Worm (Caenorhabditis elegans) whole organism, young adult: ENCODE results near the gene C50B8.5.

Experiments used
- B0019.2 ChIP-seq: fragments of 200-800 bp; sonication (Bioruptor generic); conservative IDR thresholded peaks from 2 replicates; pipeline ENCODE4 v1.3.6; 2022; ENCODE audit warnings: missing genetic modification reagents, missing genetic modification characterization, missing compliant biosample characterization
- F33H1.4 ChIP-seq: fragments of 200-800 bp; sonication (Bioruptor generic); IDR thresholded peaks from 2 replicates; pipeline ENCODE4 v1.3.6; 2022; ENCODE audit warnings: missing genetic modification reagents, missing genetic modification characterization, missing compliant biosample characterization
- F49E8.2 ChIP-seq: sonication (generic microtip); optimal IDR thresholded peaks from 3 replicates; lab custom pipeline; 2017; ENCODE audit warnings: missing genetic modification characterization, mild to moderate bottlenecking, missing compliant biosample characterization, antibody characterized with exemption, moderate library complexity; ENCODE audit not compliant: insufficient read depth
- F52B5.7 ChIP-seq: sonication (generic microtip); optimal IDR thresholded peaks from 2 replicates; lab custom pipeline; 2016; ENCODE audit warnings: mild to moderate bottlenecking, missing genetic modification characterization, missing compliant biosample characterization
- K12H6.12 ChIP-seq: fragments of 200-800 bp; sonication (Bioruptor generic); optimal IDR thresholded peaks from 2 replicates; lab custom pipeline; 2018; ENCODE audit warnings: mild to moderate bottlenecking, missing genetic modification characterization, missing compliant biosample characterization
- Y53G8AR.9 ChIP-seq: fragments of 200-800 bp; sonication (Bioruptor generic); conservative IDR thresholded peaks from 2 replicates; pipeline ENCODE4 v1.3.6; 2022; ENCODE audit warnings: missing genetic modification reagents, missing genetic modification characterization, missing compliant biosample characterization
- Y67H2A.10 ChIP-seq: fragments of 200-800 bp; sonication (Bioruptor generic); conservative IDR thresholded peaks from 2 replicates; pipeline ENCODE4 v1.3.6; 2022; ENCODE audit warnings: missing genetic modification reagents, missing genetic modification characterization, missing compliant biosample characterization
- Y79H2A.3 ChIP-seq: fragments of 200-800 bp; sonication (Bioruptor generic); conservative IDR thresholded peaks from 2 replicates; pipeline ENCODE4 v1.3.6; 2022; ENCODE audit warnings: missing genetic modification reagents, missing genetic modification characterization, missing compliant biosample characterization
- ZK185.1 ChIP-seq: sonication (generic microtip); optimal IDR thresholded peaks from 2 replicates; lab custom pipeline; 2016; ENCODE audit warnings: mild to moderate bottlenecking, missing genetic modification characterization, missing compliant biosample characterization; ENCODE audit not compliant: poor library complexity, severe bottlenecking
- akir-1 ChIP-seq: fragments of 200-800 bp; sonication (Bioruptor generic); optimal IDR thresholded peaks from 2 replicates; lab custom pipeline; 2018; ENCODE audit warnings: mild to moderate bottlenecking, missing genetic modification characterization, moderate library complexity, missing compliant biosample characterization
- aptf-2 ChIP-seq: fragments of 200-800 bp; sonication (Bioruptor generic); conservative IDR thresholded peaks from 2 replicates; pipeline ENCODE4 v1.3.6; 2022; ENCODE audit warnings: missing genetic modification reagents, missing genetic modification characterization, missing compliant biosample characterization
- atf-7 ChIP-seq: sonication (generic microtip); optimal IDR thresholded peaks from 2 replicates; lab custom pipeline; 2017; ENCODE audit warnings: mild to moderate bottlenecking, missing genetic modification characterization, missing compliant biosample characterization
- athp-1 ChIP-seq: sonication (generic microtip); optimal IDR thresholded peaks from 2 replicates; lab custom pipeline; 2017; ENCODE audit warnings: mild to moderate bottlenecking, missing genetic modification characterization, missing compliant biosample characterization
- attf-3 ChIP-seq: fragments of 200-800 bp; sonication (Bioruptor generic); conservative IDR thresholded peaks from 2 replicates; pipeline ENCODE4 v1.3.6; 2022; ENCODE audit warnings: missing genetic modification reagents, missing genetic modification characterization, missing compliant biosample characterization
- attf-5 ChIP-seq: fragments of 200-800 bp; sonication (Bioruptor generic); optimal IDR thresholded peaks from 2 replicates; lab custom pipeline; 2018; ENCODE audit warnings: mild to moderate bottlenecking, missing genetic modification characterization, missing compliant biosample characterization
- bed-2 ChIP-seq: fragments of 200-800 bp; sonication (Bioruptor generic); IDR thresholded peaks from 2 replicates; pipeline ENCODE4 v1.3.6; 2022; ENCODE audit warnings: missing genetic modification reagents, missing genetic modification characterization, missing compliant biosample characterization
- cebp-1 ChIP-seq, 2 experiments: fragments of 200-800 bp in 1 of 2; sonication (Bioruptor generic) in 1 of 2; sonication (generic microtip) in 1 of 2; IDR thresholded peaks in 1 of 2; optimal IDR thresholded peaks in 1 of 2; 2 replicates each; pipeline versions ENCODE4 v1.3.6 to Lab custom; 2017 to 2022; ENCODE audit warnings: missing compliant biosample characterization in 2 of 2, missing genetic modification characterization in 2 of 2, mild to moderate bottlenecking in 1 of 2, missing genetic modification reagents in 1 of 2, moderate library complexity in 1 of 2
- cebp-2 ChIP-seq: fragments of 200-800 bp; sonication (Bioruptor generic); IDR thresholded peaks from 2 replicates; pipeline ENCODE4 v1.3.6; 2022; ENCODE audit warnings: missing genetic modification characterization, missing compliant biosample characterization
- ceh-40 ChIP-seq: fragments of 200-800 bp; sonication (Bioruptor generic); IDR thresholded peaks from 2 replicates; pipeline ENCODE4 v1.3.6; 2022; ENCODE audit warnings: missing genetic modification characterization, missing compliant biosample characterization
- ceh-79 ChIP-seq: sonication (generic microtip); optimal IDR thresholded peaks from 2 replicates; lab custom pipeline; 2017; ENCODE audit warnings: mild to moderate bottlenecking, missing genetic modification characterization, missing compliant biosample characterization
- ceh-91 ChIP-seq: fragments of 200-800 bp; sonication (Bioruptor generic); IDR thresholded peaks from 2 replicates; pipeline ENCODE4 v1.3.6; 2022; ENCODE audit warnings: missing genetic modification reagents, missing genetic modification characterization, missing compliant biosample characterization
- efl-1 ChIP-seq: fragments of 150-350 bp; optimal IDR thresholded peaks from 2 replicates; lab custom pipeline; 2014; ENCODE audit warnings: missing biosample characterization, missing genetic modification reagents, missing genetic modification characterization
- ekl-4 ChIP-seq: fragments of 200-800 bp; sonication (Bioruptor generic); IDR thresholded peaks from 2 replicates; pipeline ENCODE4 v1.3.6; 2022; ENCODE audit warnings: missing genetic modification reagents, missing genetic modification characterization, missing compliant biosample characterization
- ets-4 ChIP-seq: fragments of 200-800 bp; sonication (Bioruptor generic); optimal IDR thresholded peaks from 2 replicates; lab custom pipeline; 2018; ENCODE audit warnings: mild to moderate bottlenecking, missing genetic modification characterization, missing compliant biosample characterization
- fkh-3 ChIP-seq: sonication (generic microtip); optimal IDR thresholded peaks from 2 replicates; lab custom pipeline; 2016; ENCODE audit warnings: mild to moderate bottlenecking, missing genetic modification characterization, missing compliant biosample characterization
- hlh-12 ChIP-seq: sonication (generic microtip); optimal IDR thresholded peaks from 2 replicates; lab custom pipeline; 2016; ENCODE audit warnings: missing genetic modification characterization, missing compliant biosample characterization
- hsf-1 ChIP-seq: fragments of 200-800 bp; sonication (Bioruptor generic); IDR thresholded peaks from 2 replicates; pipeline ENCODE4 v1.3.6; 2022; ENCODE audit warnings: missing genetic modification reagents, missing genetic modification characterization, missing compliant biosample characterization
- lag-1 ChIP-seq: fragments of 200-800 bp; sonication (Bioruptor generic); IDR thresholded peaks from 2 replicates; pipeline ENCODE4 v1.3.6; 2022; ENCODE audit warnings: missing genetic modification reagents, missing genetic modification characterization, missing compliant biosample characterization
- lin-54 ChIP-seq: fragments of 200-800 bp; sonication (Bioruptor generic); optimal IDR thresholded peaks from 2 replicates; lab custom pipeline; 2018; ENCODE audit warnings: mild to moderate bottlenecking, missing genetic modification characterization, missing compliant biosample characterization
- lir-1 ChIP-seq: fragments of 200-800 bp; sonication (Bioruptor generic); conservative IDR thresholded peaks from 2 replicates; pipeline ENCODE4 v1.3.6; 2022; ENCODE audit warnings: missing genetic modification reagents, missing genetic modification characterization, missing compliant biosample characterization
- lsy-27 ChIP-seq: sonication (generic microtip); optimal IDR thresholded peaks from 2 replicates; lab custom pipeline; 2017; ENCODE audit warnings: missing genetic modification characterization, mild to moderate bottlenecking, missing compliant biosample characterization, antibody characterized with exemption, missing genotype, borderline replicate concordance; ENCODE audit not compliant: insufficient read depth
- madf-6 ChIP-seq: fragments of 200-800 bp; sonication (Bioruptor generic); IDR thresholded peaks from 2 replicates; pipeline ENCODE4 v1.3.6; 2022; ENCODE audit warnings: missing genetic modification reagents, missing genetic modification characterization, missing compliant biosample characterization
- mcd-1 ChIP-seq: fragments of 200-800 bp; sonication (Bioruptor generic); IDR thresholded peaks from 2 replicates; pipeline ENCODE4 v1.3.6; 2022; ENCODE audit warnings: missing genetic modification reagents, missing genetic modification characterization, missing compliant biosample characterization
- mel-28 ChIP-seq: sonication (generic microtip); optimal IDR thresholded peaks from 2 replicates; lab custom pipeline; 2016; ENCODE audit warnings: borderline replicate concordance, mild to moderate bottlenecking, missing genetic modification characterization, missing compliant biosample characterization
- nfya-2 ChIP-seq: fragments of 200-800 bp; sonication (Bioruptor generic); IDR thresholded peaks from 2 replicates; pipeline ENCODE4 v1.3.6; 2022; ENCODE audit warnings: missing genetic modification reagents, missing genetic modification characterization, missing compliant biosample characterization
- nfyb-1 ChIP-seq: fragments of 200-800 bp; sonication (Bioruptor generic); IDR thresholded peaks from 2 replicates; pipeline ENCODE4 v1.3.6; 2022; ENCODE audit warnings: missing genetic modification reagents, missing genetic modification characterization, missing compliant biosample characterization
- nhr-90 ChIP-seq: sonication (generic microtip); optimal IDR thresholded peaks from 2 replicates; lab custom pipeline; 2016; ENCODE audit warnings: missing genotype, mild to moderate bottlenecking, missing genetic modification characterization, missing compliant biosample characterization
- pbrm-1 ChIP-seq: fragments of 200-800 bp; sonication (Bioruptor generic); IDR thresholded peaks from 2 replicates; pipeline ENCODE4 v1.3.6; 2022; ENCODE audit warnings: missing genetic modification reagents, missing genetic modification characterization, missing compliant biosample characterization
- pha-4 ChIP-seq: fragments of 150-350 bp; sonication (generic microtip); optimal IDR thresholded peaks from 2 replicates; lab custom pipeline; 2014; ENCODE audit warnings: missing biosample characterization, missing genetic modification reagents, missing genetic modification characterization
- rcor-1 ChIP-seq: fragments of 200-800 bp; sonication (Bioruptor generic); IDR thresholded peaks from 2 replicates; pipeline ENCODE4 v1.3.6; 2022; ENCODE audit warnings: missing genetic modification reagents, missing genetic modification characterization, missing compliant biosample characterization
- rpc-1 ChIP-seq, 2 experiments: fragments of 150-350 bp in 1 of 2; sonication (generic microtip) in 1 of 2; optimal IDR thresholded peaks; 2 replicates each; lab custom pipeline; 2014 to 2018; ENCODE audit warnings: missing biosample characterization in 1 of 2, missing genetic modification characterization in 1 of 2, missing genetic modification reagents in 1 of 2, missing genotype in 1 of 2
- snpc-1.1 ChIP-seq: sonication (generic microtip); optimal IDR thresholded peaks from 2 replicates; lab custom pipeline; 2017; ENCODE audit warnings: missing genetic modification characterization, mild to moderate bottlenecking, missing compliant biosample characterization, antibody characterized with exemption, moderate library complexity, missing genotype, missing genetic modification reagents; ENCODE audit not compliant: insufficient read depth
- snpc-1.3 ChIP-seq: sonication (generic microtip); optimal IDR thresholded peaks from 2 replicates; lab custom pipeline; 2017; ENCODE audit warnings: missing genetic modification characterization, mild to moderate bottlenecking, missing compliant biosample characterization, antibody characterized with exemption, moderate library complexity, missing genotype, missing genetic modification reagents; ENCODE audit not compliant: insufficient read depth
- unc-130 ChIP-seq: sonication (generic microtip); optimal IDR thresholded peaks from 2 replicates; lab custom pipeline; 2016; ENCODE audit warnings: missing genetic modification reagents, missing genetic modification characterization, missing compliant biosample characterization
- zim-3 ChIP-seq: sonication (generic microtip); optimal IDR thresholded peaks from 2 replicates; lab custom pipeline; 2017; ENCODE audit warnings: mild to moderate bottlenecking, missing genetic modification characterization, moderate library complexity, missing compliant biosample characterization
- ztf-25 ChIP-seq: fragments of 200-800 bp; sonication (Bioruptor generic); IDR thresholded peaks from 2 replicates; pipeline ENCODE4 v1.3.6; 2022; ENCODE audit warnings: missing genetic modification reagents, missing genetic modification characterization, missing compliant biosample characterization
- ztf-3 ChIP-seq: fragments of 200-800 bp; sonication (Bioruptor generic); optimal IDR thresholded peaks from 2 replicates; lab custom pipeline; 2018; ENCODE audit warnings: mild to moderate bottlenecking, missing genetic modification characterization, missing compliant biosample characterization

The C50B8.5 gene

DNA sequence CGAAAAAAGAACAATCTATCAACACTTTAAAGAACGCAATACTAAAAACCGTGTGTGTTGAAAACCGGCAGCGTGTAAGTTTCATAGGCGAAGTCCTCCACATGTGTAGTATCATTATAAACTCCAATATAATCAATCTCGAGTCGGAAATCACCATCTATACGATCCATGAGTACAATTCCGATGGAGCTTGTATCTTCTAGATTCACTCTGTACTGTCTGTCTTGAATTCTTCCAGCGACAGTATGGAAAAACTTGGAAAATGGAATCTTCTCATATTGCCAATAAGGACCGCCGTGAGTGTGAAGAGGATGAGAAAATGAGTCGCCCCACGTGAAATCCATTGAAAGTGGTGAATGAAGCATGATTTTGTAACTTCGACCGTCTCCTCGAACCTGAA lies 13.8 kb upstream of the C50B8.5 start (continued):
- TF ChIP-seq nhr-90 (tag; lab: Kevin White, UChicago) (peak; percentile 10), ceh-91 (GFP tag; lab: Robert Waterston, UW) (no peak), bed-2 (GFP tag; lab: Robert Waterston, UW) (no peak), lin-54 (GFP tag; lab: Kevin White, UChicago) (no peak), mcd-1 (GFP tag; lab: Robert Waterston, UW) (peak; percentile 72), madf-6 (GFP tag; lab: Robert Waterston, UW) (peak; percentile 51), snpc-1.3 (tag; lab: Kevin White, UChicago) (no peak), rcor-1 (GFP tag; lab: Robert Waterston, UW) (no peak), rpc-1 (optimal IDR thresholded peaks at IDR 0.05; lab: Kevin White, UChicago) (no peak), rpc-1 (tag; optimal IDR thresholded peaks at IDR 0.05; lab: Kevin White, UChicago) (no peak), fkh-3 (no peak), snpc-1.1 (tag; lab: Kevin White, UChicago) (no peak), akir-1 (no peak), lag-1 (GFP tag; lab: Robert Waterston, UW) (no peak), lsy-27 (no peak), B0019.2 (GFP tag; lab: Robert Waterston, UW) (no peak), attf-3 (GFP tag; lab: Robert Waterston, UW) (no peak), zim-3 (no peak), cebp-1 (GFP tag; IDR thresholded peaks at IDR 0.05; lab: Robert Waterston, UW) (no peak), cebp-1 (tag; optimal IDR thresholded peaks at IDR 0.05; lab: Kevin White, UChicago) (peak; percentile 47), F52B5.7 (tag; lab: Kevin White, UChicago) (peak; percentile 76), Y79H2A.3 (no peak), ztf-3 (peak; percentile 71), lir-1 (GFP tag; lab: Robert Waterston, UW) (no peak), ceh-40 (GFP tag; lab: Robert Waterston, UW) (no peak), unc-130 (GFP tag; lab: Kevin White, UChicago) (no peak), ZK185.1 (tag; lab: Kevin White, UChicago) (peak; percentile 35), ets-4 (GFP tag; lab: Kevin White, UChicago) (peak; percentile 34), hlh-12 (tag; lab: Kevin White, UChicago) (peak; percentile 37), attf-5 (peak; percentile 23), ztf-25 (GFP tag; lab: Robert Waterston, UW) (no peak), F49E8.2 (tag; lab: Kevin White, UChicago) (no peak), aptf-2 (GFP tag; lab: Robert Waterston, UW) (no peak), K12H6.12 (tag; lab: Kevin White, UChicago) (no peak), efl-1 (GFP tag; lab: Kevin White, UChicago) (no peak), hsf-1 (GFP tag; lab: Robert Waterston, UW) (peak; percentile 46; the same call in 1 of the 2 replicates), nfyb-1 (GFP tag; lab: Robert Waterston, UW) (peak; percentile 77), cebp-2 (GFP tag; lab: Robert Waterston, UW) (peak; percentile 43; the same call in 1 of the 2 replicates), pha-4 (tag; lab: Kevin White, UChicago) (peak; percentile 50), ekl-4 (GFP tag; lab: Robert Waterston, UW) (peak; percentile 75), ceh-79 (tag; lab: Kevin White, UChicago) (no peak), Y67H2A.10 (no peak), athp-1 (tag; lab: Kevin White, UChicago) (peak; percentile 19), Y53G8AR.9 (peak; percentile 90), mel-28 (tag; lab: Kevin White, UChicago) (no peak), F33H1.4 (GFP tag; lab: Robert Waterston, UW) (no peak), atf-7 (tag; lab: Kevin White, UChicago) (peak; percentile 74), pbrm-1 (no peak), nfya-2 (GFP tag; lab: Robert Waterston, UW) (no peak)
